Fruit fly (Drosophila melanogaster) whole organism, embryonic: Measurements from ENCODE around the gene Wwox.

Experiments used
- CG15696 ChIP-seq: fragments of 200-800 bp; sonication (Bioruptor generic); optimal IDR thresholded peaks from 2 replicates; lab custom pipeline; 2019; ENCODE audit warnings: missing biosample characterization, mild to moderate bottlenecking, missing genetic modification characterization, moderate library complexity
- CG1647 ChIP-seq: fragments of 200-800 bp; sonication (Bioruptor generic); optimal IDR thresholded peaks from 3 replicates; lab custom pipeline; 2016; ENCODE audit warnings: missing biosample characterization, missing genetic modification characterization
- CG6654 ChIP-seq: fragments of 200-800 bp; sonication (Bioruptor generic); optimal IDR thresholded peaks from 2 replicates; lab custom pipeline; 2017; ENCODE audit warnings: missing biosample characterization, mild to moderate bottlenecking, missing genetic modification characterization
- Dbx ChIP-seq: fragments of 200-800 bp; sonication (Bioruptor generic); IDR thresholded peaks from 3 replicates; pipeline ENCODE4 v1.3.6; 2022; ENCODE audit warnings: missing biosample characterization, missing genetic modification characterization
- NC2β ChIP-seq: fragments of 200-800 bp; sonication (Bioruptor generic); optimal IDR thresholded peaks from 2 replicates; lab custom pipeline; 2016; ENCODE audit warnings: missing biosample characterization, missing genetic modification characterization

DNA sequence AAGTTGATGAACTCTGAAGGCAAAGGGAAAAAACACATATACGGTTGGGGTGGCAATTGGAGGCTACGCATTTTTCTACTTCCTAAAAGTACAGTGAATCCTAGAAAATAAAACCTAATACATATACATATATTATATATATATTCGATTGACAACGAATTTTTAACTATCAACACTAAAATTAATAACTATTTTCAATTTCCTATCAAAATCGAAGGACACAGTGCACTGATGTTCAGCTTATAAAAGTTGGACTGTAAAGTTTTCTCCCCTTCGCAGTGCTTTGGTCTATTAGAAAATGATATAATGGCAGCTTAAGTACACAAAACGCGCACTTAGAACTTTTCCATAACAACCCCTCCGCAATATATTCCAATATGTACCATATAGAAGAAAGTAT, 41.2 kb downstream of the Wwox start:
- TF ChIP-seq NC2β = no peak
- TF ChIP-seq Dbx = no peak
- no peak for TF ChIP-seq CG6654 (GFP tag; lab: Kevin White, UChicago)
- no peak for TF ChIP-seq CG15696
- no peak for TF ChIP-seq CG1647 (GFP tag; lab: Kevin White, UChicago)
